Fruit fly (Drosophila melanogaster) whole organism, prepupa: ENCODE results near the gene CG31820.

Experiments used
- CG10669 ChIP-seq: fragments of 200-800 bp; sonication (Bioruptor generic); optimal IDR thresholded peaks from 3 replicates; lab custom pipeline; 2018; ENCODE audit warnings: missing biosample characterization, mild to moderate bottlenecking, missing genetic modification characterization, moderate library complexity
- CG11902 ChIP-seq: fragments of 200-800 bp; sonication (Bioruptor generic); optimal IDR thresholded peaks from 3 replicates; lab custom pipeline; 2016; ENCODE audit warnings: missing biosample characterization, missing genetic modification characterization
- CG1621 ChIP-seq: fragments of 200-800 bp; sonication (Bioruptor generic); optimal IDR thresholded peaks from 3 replicates; lab custom pipeline; 2018; ENCODE audit warnings: missing biosample characterization, mild to moderate bottlenecking, missing genetic modification characterization
- CG31627 ChIP-seq: fragments of 200-800 bp; sonication (Bioruptor generic); optimal IDR thresholded peaks from 3 replicates; lab custom pipeline; 2016; ENCODE audit warnings: missing biosample characterization, missing genetic modification characterization
- CG3919 ChIP-seq: fragments of 200-800 bp; sonication (Bioruptor generic); optimal IDR thresholded peaks from 3 replicates; lab custom pipeline; 2016; ENCODE audit warnings: missing biosample characterization, missing genetic modification characterization
- CG4318 ChIP-seq: fragments of 200-800 bp; sonication (Bioruptor generic); optimal IDR thresholded peaks from 3 replicates; lab custom pipeline; 2017; ENCODE audit warnings: missing biosample characterization, mild to moderate bottlenecking, missing genetic modification characterization
- CG6276 ChIP-seq: fragments of 200-800 bp; sonication (Bioruptor generic); optimal IDR thresholded peaks from 2 replicates; lab custom pipeline; 2017; ENCODE audit warnings: missing biosample characterization, mild to moderate bottlenecking, missing genetic modification characterization
- CG6808 ChIP-seq: fragments of 200-800 bp; sonication (Bioruptor generic); optimal IDR thresholded peaks from 3 replicates; lab custom pipeline; 2017; ENCODE audit warnings: missing biosample characterization, missing genetic modification characterization, mild to moderate bottlenecking, moderate library complexity, missing genetic modification reagents
- CG8319 ChIP-seq: fragments of 200-800 bp; sonication (Bioruptor generic); optimal IDR thresholded peaks from 3 replicates; lab custom pipeline; 2016; ENCODE audit warnings: missing biosample characterization, missing genetic modification characterization
- Eip75B ChIP-seq: fragments of 200-800 bp; sonication (Bioruptor generic); optimal IDR thresholded peaks from 3 replicates; lab custom pipeline; 2016; ENCODE audit warnings: missing biosample characterization, missing genetic modification characterization
- Ets96B ChIP-seq: fragments of 200-800 bp; optimal IDR thresholded peaks from 2 replicates; lab custom pipeline; 2019; ENCODE audit warnings: missing biosample characterization, mild to moderate bottlenecking, missing genetic modification characterization, moderate library complexity
- Gug ChIP-seq: fragments of 200-800 bp; sonication (Bioruptor generic); IDR thresholded peaks from 2 replicates; pipeline ENCODE4 v1.3.6; 2022; ENCODE audit warnings: missing biosample characterization, missing genetic modification characterization
- Hr38 ChIP-seq: sonication (Bioruptor generic); optimal IDR thresholded peaks from 2 replicates; lab custom pipeline; 2016; ENCODE audit warnings: missing biosample characterization, missing genetic modification characterization
- Hr39 ChIP-seq: fragments of 200-800 bp; sonication (Bioruptor generic); optimal IDR thresholded peaks from 2 replicates; lab custom pipeline; 2016; ENCODE audit warnings: missing biosample characterization, missing genetic modification characterization
- Met ChIP-seq: fragments of 200-800 bp; sonication (Bioruptor generic); optimal IDR thresholded peaks from 3 replicates; lab custom pipeline; 2016; ENCODE audit warnings: missing biosample characterization, missing genetic modification characterization
- Smox ChIP-seq: fragments of 200-800 bp; sonication (Bioruptor generic); optimal IDR thresholded peaks from 3 replicates; lab custom pipeline; 2016; ENCODE audit warnings: missing biosample characterization, missing genetic modification characterization
- Sox102F ChIP-seq: fragments of 200-800 bp; sonication (Bioruptor generic); optimal IDR thresholded peaks from 2 replicates; lab custom pipeline; 2016; ENCODE audit warnings: missing biosample characterization, mild to moderate bottlenecking, missing genetic modification characterization
- Sox14 ChIP-seq: fragments of 200-800 bp; sonication (Bioruptor generic); optimal IDR thresholded peaks from 3 replicates; lab custom pipeline; 2016; ENCODE audit warnings: missing biosample characterization, missing genetic modification characterization
- acj6 ChIP-seq: fragments of 200-800 bp; sonication (Bioruptor generic); optimal IDR thresholded peaks from 3 replicates; lab custom pipeline; 2016; ENCODE audit warnings: missing biosample characterization, missing genetic modification characterization
- eg ChIP-seq: fragments of 200-800 bp; sonication (Bioruptor generic); IDR thresholded peaks from 3 replicates; pipeline ENCODE4 v1.3.6; 2022; ENCODE audit warnings: missing biosample characterization, missing genetic modification characterization
- fd85E ChIP-seq: fragments of 200-800 bp; sonication (Bioruptor generic); optimal IDR thresholded peaks from 3 replicates; lab custom pipeline; 2016; ENCODE audit warnings: missing biosample characterization, missing genetic modification characterization
- lz ChIP-seq: fragments of 200-800 bp; sonication (Bioruptor generic); optimal IDR thresholded peaks from 3 replicates; lab custom pipeline; 2016; ENCODE audit warnings: missing biosample characterization, missing genetic modification characterization
- net ChIP-seq: fragments of 200-800 bp; sonication (Bioruptor generic); optimal IDR thresholded peaks from 3 replicates; lab custom pipeline; 2016; ENCODE audit warnings: missing biosample characterization, missing genetic modification characterization
- pdm3 ChIP-seq: fragments of 200-800 bp; sonication (Bioruptor generic); optimal IDR thresholded peaks from 3 replicates; lab custom pipeline; 2016; ENCODE audit warnings: missing biosample characterization, missing genetic modification characterization
- salr ChIP-seq, 2 experiments: fragments of 200-800 bp; sonication (Bioruptor generic); optimal IDR thresholded peaks; 3 replicates each; lab custom pipeline; 2016 to 2018; ENCODE audit warnings: missing biosample characterization in 2 of 2, missing genetic modification characterization in 2 of 2, mild to moderate bottlenecking in 1 of 2
- ss ChIP-seq, 2 experiments: fragments of 200-800 bp; sonication (Bioruptor generic); optimal IDR thresholded peaks; 2 replicates in 1 of 2; 3 replicates in 1 of 2; lab custom pipeline; 2017 to 2018; ENCODE audit warnings: mild to moderate bottlenecking in 2 of 2, missing biosample characterization in 2 of 2, missing genetic modification characterization in 2 of 2, moderate library complexity in 1 of 2
- svp ChIP-seq: fragments of 200-800 bp; sonication (Bioruptor generic); peaks from one replicate; lab custom pipeline; 2016; ENCODE audit warnings: missing biosample characterization, missing genetic modification characterization

CG31820 gene

DNA sequence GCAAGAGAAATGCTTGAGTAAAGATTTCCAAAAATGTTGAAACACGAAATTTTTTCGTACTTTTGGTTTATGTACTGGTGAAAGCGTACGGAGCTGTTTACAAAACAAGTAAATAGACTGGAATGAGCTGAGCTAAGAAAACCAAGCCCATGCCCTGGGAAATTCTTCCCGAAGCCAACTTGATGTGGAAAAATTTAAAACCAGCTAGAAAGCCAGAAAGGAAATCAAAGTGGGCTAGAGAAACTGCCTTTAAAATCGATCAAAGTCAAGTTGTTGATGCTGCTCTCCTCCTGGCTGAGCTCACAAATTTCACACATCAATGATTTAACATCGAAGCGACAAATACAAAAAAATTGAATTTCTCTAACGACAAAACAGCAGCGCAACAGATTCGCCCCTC, at the start of gene CG31820:
Gene CG31820 (minus strand): TSS at position 101 of the 400 bp plus-strand sequence.
- no peak for TF ChIP-seq Sox14
- no peak for TF ChIP-seq Hr39 (GFP tag; lab: Kevin White, UChicago)

- TF ChIP-seq svp (GFP tag; lab: Kevin White, UChicago) (peak; percentile 38), CG11902 (GFP tag; lab: Kevin White, UChicago) (no peak)
Observed at dm6 chr2L:16049647-16050046, 43.6 kb upstream of the CG31820 start, which contains the start of gene beat-Ia. beat-Ia (plus strand) TSS chr2L:16049965.

DNA sequence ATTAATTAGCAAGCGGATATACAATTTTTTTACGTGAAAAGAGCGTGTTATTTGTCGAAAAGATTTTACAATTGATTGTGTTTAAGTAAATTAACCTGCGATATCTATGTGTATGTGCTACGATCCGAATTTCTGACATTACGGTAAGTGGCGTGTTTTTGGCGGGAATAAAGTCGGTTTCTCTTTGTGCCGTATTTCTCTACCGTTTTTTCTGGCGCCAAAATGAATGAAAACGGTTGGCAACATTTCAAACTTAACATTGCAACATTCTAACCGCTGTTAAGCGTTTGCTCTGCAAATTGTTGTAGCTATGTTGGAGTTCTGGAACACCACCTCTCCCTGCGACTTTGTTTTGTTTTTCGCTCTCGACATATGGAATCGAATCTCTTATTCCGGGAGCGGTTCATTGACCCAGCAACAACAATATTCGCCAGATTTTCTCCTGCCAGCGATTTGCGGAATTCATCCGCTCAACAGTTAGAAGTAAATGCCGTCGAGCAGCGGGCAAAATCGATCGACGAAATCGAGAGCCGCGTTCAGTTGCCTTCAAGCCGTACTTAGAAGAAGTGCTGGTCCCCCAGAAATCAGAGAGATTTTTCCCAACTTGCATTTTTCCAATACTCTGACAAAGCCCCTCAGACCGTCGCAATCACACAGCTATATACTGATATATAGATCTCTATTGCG, 36.4 kb upstream of the CG31820 start:
- TF ChIP-seq CG1621 (tag; lab: Kevin White, UChicago): no peak
- TF ChIP-seq Hr38 (GFP tag; lab: Kevin White, UChicago): no peak
- no peak for TF ChIP-seq acj6 (GFP tag; lab: Kevin White, UChicago)

- TF ChIP-seq eg (GFP tag; lab: Robert Waterston, UW) (no peak), svp (GFP tag; lab: Kevin White, UChicago) (peak; percentile 8)
Observed at dm6 chr2L:16041727-16042126, 35.6 kb upstream of the CG31820 start, which contains the start of the genes BicC and CG45084. BicC (plus strand) TSS chr2L:16042047. CG45084 (plus strand) TSS chr2L:16042047.

- TF ChIP-seq net (GFP tag; lab: Kevin White, UChicago): no peak
- TF ChIP-seq Hr39 (GFP tag; lab: Kevin White, UChicago): peak; percentile 2
- no peak for TF ChIP-seq fd85E (GFP tag; lab: Kevin White, UChicago)
Observed at dm6 chr2L:16040255-16040654, 34.2 kb upstream of the CG31820 start.

dm6 chr2L:16026693-16027092, 20.6 kb upstream of the CG31820 start:
- TF ChIP-seq CG10669 (GFP tag; lab: Kevin White, UChicago) (no peak), CG31627 (GFP tag; lab: Kevin White, UChicago) (no peak), Sox102F (GFP tag; lab: Kevin White, UChicago) (no peak), svp (GFP tag; lab: Kevin White, UChicago) (no peak), CG3919 (no peak), ss (GFP tag; optimal IDR thresholded peaks at IDR 0.05; lab: Kevin White, UChicago) (no peak), Eip75B (GFP tag; lab: Kevin White, UChicago) (no peak), CG11902 (GFP tag; lab: Kevin White, UChicago) (no peak), Ets96B (no peak)

- TF ChIP-seq CG4318 (GFP tag; lab: Kevin White, UChicago): no peak
- TF ChIP-seq CG6808: no peak
- no peak for TF ChIP-seq Met (GFP tag; lab: Kevin White, UChicago)
- no peak for TF ChIP-seq CG31627 (GFP tag; lab: Kevin White, UChicago)
- no peak for TF ChIP-seq CG8319 (GFP tag; lab: Kevin White, UChicago)
- no peak for TF ChIP-seq pdm3 (GFP tag; lab: Kevin White, UChicago)
- TF ChIP-seq Smox: no peak
- TF ChIP-seq salr (GFP tag; optimal IDR thresholded peaks at IDR 0.05; lab: Kevin White, UChicago): no peak
- TF ChIP-seq Gug (GFP tag; lab: Robert Waterston, UW): no peak
- TF ChIP-seq acj6 (GFP tag; lab: Kevin White, UChicago): no peak
- no peak for TF ChIP-seq lz (GFP tag; lab: Kevin White, UChicago)
- no peak for TF ChIP-seq Hr39 (GFP tag; lab: Kevin White, UChicago)
- TF ChIP-seq CG6276 (GFP tag; lab: Kevin White, UChicago): no peak
- TF ChIP-seq net (GFP tag; lab: Kevin White, UChicago): no peak
Observed at dm6 chr2L:16004025-16004424, 2.1 kb downstream of the CG31820 start, which contains the start of the genes CG13245 and CG43816. CG13245 (plus strand) TSS chr2L:16004325. CG43816 (plus strand) TSS chr2L:16004325.
